Fruit fly (Drosophila melanogaster) whole organism, pupa: ENCODE measurements around the gene CNPYb.

Experiments used
- CG8301 ChIP-seq: fragments of 200-800 bp; sonication (Bioruptor generic); optimal IDR thresholded peaks from 2 replicates; lab custom pipeline; 2018; ENCODE audit warnings: missing biosample characterization, mild to moderate bottlenecking, missing genetic modification characterization
- Ets98B ChIP-seq: fragments of 200-800 bp; sonication (Bioruptor generic); IDR thresholded peaks from 2 replicates; pipeline ENCODE4 v1.3.6; 2022; ENCODE audit warnings: missing biosample characterization, missing genetic modification characterization
- Pif1A ChIP-seq: fragments of 200-800 bp; sonication (Bioruptor generic); optimal IDR thresholded peaks from 3 replicates; lab custom pipeline; 2016; ENCODE audit warnings: missing biosample characterization, missing genetic modification characterization
- fd96Ca ChIP-seq: fragments of 200-800 bp; sonication (Bioruptor generic); IDR thresholded peaks from 3 replicates; pipeline ENCODE4 v1.3.6; 2022; ENCODE audit warnings: missing biosample characterization, missing genetic modification characterization

DNA sequence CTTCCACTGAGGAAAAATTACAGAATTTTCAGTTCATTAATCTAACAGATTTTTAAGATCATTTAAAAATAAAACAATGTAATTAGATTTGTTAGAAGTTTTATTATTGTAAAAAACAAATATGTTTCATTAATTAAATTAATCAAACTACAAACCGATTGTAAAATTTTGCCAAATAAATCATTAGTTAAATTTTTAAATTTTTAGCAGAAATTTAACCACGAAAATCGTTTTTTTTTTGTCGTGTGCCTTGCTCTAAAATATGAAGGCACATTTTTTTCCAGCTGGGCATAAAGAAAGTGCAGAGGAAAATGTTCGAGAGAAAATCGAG, 22.1 kb downstream of the CNPYb start:
- TF ChIP-seq Pif1A (GFP tag; lab: Kevin White, UChicago) = no peak
- no peak for TF ChIP-seq fd96Ca (GFP tag; lab: Robert Waterston, UW)
- TF ChIP-seq CG8301 (tag; lab: Kevin White, UChicago) = no peak
- no peak for TF ChIP-seq Ets98B (GFP tag; lab: Robert Waterston, UW)
